Worm (Caenorhabditis elegans): Measurements from ENCODE around the gene C13G3.12.

DNA sequence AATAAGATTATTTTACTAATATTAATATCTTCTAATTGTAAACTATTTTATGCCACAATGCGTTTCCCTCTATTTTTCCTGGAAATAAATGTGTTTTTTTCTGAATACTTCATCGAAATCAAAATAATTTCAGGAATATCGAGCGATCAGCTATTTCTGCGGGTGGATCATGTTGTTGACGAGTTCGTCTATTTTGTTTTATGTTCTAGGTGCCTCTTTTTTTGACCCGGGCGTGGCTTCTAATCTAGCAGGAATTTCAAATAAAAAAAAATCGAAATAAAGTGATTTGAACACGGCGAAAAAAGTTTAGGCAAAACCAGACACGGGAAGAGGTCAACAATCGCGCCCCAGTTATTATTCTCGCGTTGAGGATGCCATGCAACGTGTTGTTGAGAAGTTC lies 29.2 kb upstream of the C13G3.12 start, which contains the start of gene T04C12.33:
- TF ChIP-seq unc-120 (tag; optimal IDR thresholded peaks at IDR 0.05; ENCODE audit: poor library complexity, severe bottlenecking) = no peak
- no peak for TF ChIP-seq nhr-12 (tag; optimal IDR thresholded peaks at IDR 0.05)
- no peak for TF ChIP-seq lin-32 (GFP tag; optimal IDR thresholded peaks at IDR 0.05)
- TF ChIP-seq mls-2 (tag; optimal IDR thresholded peaks at IDR 0.05) = no peak
- no peak for TF ChIP-seq unc-39 (tag; optimal IDR thresholded peaks at IDR 0.05)
- no peak for TF ChIP-seq hlh-1 (tag; optimal IDR thresholded peaks at IDR 0.05)
- no peak for TF ChIP-seq pha-4 (tag; optimal IDR thresholded peaks at IDR 0.05)
- TF ChIP-seq unc-62 (GFP tag; optimal IDR thresholded peaks at IDR 0.05) = no peak
- no peak for TF ChIP-seq mep-1 (tag; optimal IDR thresholded peaks at IDR 0.05)
- TF ChIP-seq ceh-43 (GFP tag; optimal IDR thresholded peaks at IDR 0.05) = no peak
- no peak for TF ChIP-seq snpc-4 (tag; optimal IDR thresholded peaks at IDR 0.05)
- no peak for TF ChIP-seq bed-3 (GFP tag; optimal IDR thresholded peaks at IDR 0.05)
- TF ChIP-seq flh-1 (GFP tag; optimal IDR thresholded peaks at IDR 0.05) = no peak

All from whole organism, mixed stage, embryonic.